Worm (Caenorhabditis elegans) whole organism, L1 larva: ENCODE data around the gene srh-194.

Experiments
- C04F5.9 ChIP-seq: sonication (generic microtip); optimal IDR thresholded peaks from 2 replicates; lab custom pipeline; 2016; ENCODE audit warnings: missing genetic modification characterization, missing compliant biosample characterization
- C34B4.2 ChIP-seq: sonication (generic microtip); optimal IDR thresholded peaks from 2 replicates; lab custom pipeline; 2017; ENCODE audit warnings: mild to moderate bottlenecking, missing genetic modification characterization, missing compliant biosample characterization
- F16B12.6 ChIP-seq: fragments of 150-350 bp; optimal IDR thresholded peaks from 2 replicates; lab custom pipeline; 2014; ENCODE audit warnings: missing biosample characterization, missing genetic modification characterization
- aha-1 ChIP-seq: fragments of 150-350 bp; optimal IDR thresholded peaks from 2 replicates; lab custom pipeline; 2014; ENCODE audit warnings: missing biosample characterization, missing genetic modification characterization
- aly-2 ChIP-seq: fragments of 150-350 bp; optimal IDR thresholded peaks from 2 replicates; lab custom pipeline; 2014; ENCODE audit warnings: missing biosample characterization, missing genetic modification characterization
- ceh-88 ChIP-seq: fragments of 200-800 bp; sonication (Bioruptor generic); IDR thresholded peaks from 2 replicates; pipeline ENCODE4 v1.3.6; 2022; ENCODE audit warnings: missing genetic modification characterization, missing compliant biosample characterization
- ceh-90 ChIP-seq: sonication (generic microtip); optimal IDR thresholded peaks from 2 replicates; lab custom pipeline; 2016; ENCODE audit warnings: missing genetic modification characterization, missing compliant biosample characterization
- dpl-1 ChIP-seq, 3 experiments: fragments of 150-350 bp in 2 of 3; sonication (generic microtip) in 1 of 3; optimal IDR thresholded peaks; 2 replicates each; lab custom pipeline; 2014 to 2017; ENCODE audit warnings: missing biosample characterization in 3 of 3, missing genetic modification characterization in 3 of 3, missing genetic modification reagents in 3 of 3
- dsc-1 ChIP-seq: sonication (generic microtip); optimal IDR thresholded peaks from 2 replicates; lab custom pipeline; 2016; ENCODE audit warnings: mild to moderate bottlenecking, missing genetic modification characterization, missing compliant biosample characterization
- efl-3 ChIP-seq: fragments of 200-800 bp; sonication (Bioruptor generic); optimal IDR thresholded peaks from 2 replicates; lab custom pipeline; 2018; ENCODE audit warnings: mild to moderate bottlenecking, missing genetic modification characterization, missing compliant biosample characterization
- egl-13 ChIP-seq: sonication (generic microtip); optimal IDR thresholded peaks from 2 replicates; lab custom pipeline; 2016; ENCODE audit warnings: missing genotype, missing genetic modification reagents, missing genetic modification characterization, missing compliant biosample characterization
- fkh-10 ChIP-seq: sonication (generic microtip); optimal IDR thresholded peaks from 2 replicates; lab custom pipeline; 2017; ENCODE audit warnings: missing biosample characterization, missing genetic modification reagents, missing genetic modification characterization
- fkh-4 ChIP-seq: sonication (generic microtip); optimal IDR thresholded peaks from 2 replicates; lab custom pipeline; 2016; ENCODE audit warnings: missing compliant biosample characterization, missing genetic modification characterization, borderline replicate concordance
- fkh-8 ChIP-seq: sonication (generic microtip); optimal IDR thresholded peaks from 2 replicates; lab custom pipeline; 2016; ENCODE audit warnings: mild to moderate bottlenecking, missing genetic modification characterization, missing compliant biosample characterization
- fos-1 ChIP-seq: fragments of 150-350 bp; optimal IDR thresholded peaks from 2 replicates; lab custom pipeline; 2014; ENCODE audit warnings: missing biosample characterization, missing genetic modification characterization
- hpl-2 ChIP-seq: fragments of 150-350 bp; optimal IDR thresholded peaks from 2 replicates; lab custom pipeline; 2014; ENCODE audit warnings: missing biosample characterization, missing genetic modification reagents, missing genetic modification characterization
- irx-1 ChIP-seq: sonication (generic microtip); optimal IDR thresholded peaks from 2 replicates; lab custom pipeline; 2016; ENCODE audit warnings: missing genetic modification characterization, missing compliant biosample characterization
- isw-1 ChIP-seq: fragments of 200-800 bp; sonication (Bioruptor generic); IDR thresholded peaks from 2 replicates; pipeline ENCODE4 v1.3.6; 2022; ENCODE audit warnings: missing genetic modification characterization, missing compliant biosample characterization
- jun-1 ChIP-seq: fragments of 150-350 bp; optimal IDR thresholded peaks from 2 replicates; lab custom pipeline; 2014; ENCODE audit warnings: missing biosample characterization, missing genetic modification reagents, missing genetic modification characterization
- lin-15B ChIP-seq: fragments of 150-350 bp; sonication (generic microtip); optimal IDR thresholded peaks from 3 replicates; lab custom pipeline; 2014; ENCODE audit warnings: missing biosample characterization, missing genetic modification characterization
- lin-39 ChIP-seq: fragments of 150-350 bp; optimal IDR thresholded peaks from 2 replicates; lab custom pipeline; 2014; ENCODE audit warnings: missing biosample characterization, missing genetic modification reagents, missing genetic modification characterization
- mab-9 ChIP-seq: fragments of 200-800 bp; sonication (Bioruptor generic); IDR thresholded peaks from 2 replicates; pipeline ENCODE4 v1.3.6; 2022; ENCODE audit warnings: missing genetic modification reagents, missing genetic modification characterization, missing compliant biosample characterization
- mdl-1 ChIP-seq, 2 experiments: fragments of 150-350 bp; optimal IDR thresholded peaks; 2 replicates each; lab custom pipeline; 2014 to 2017; ENCODE audit warnings: missing biosample characterization in 2 of 2, missing genetic modification characterization in 2 of 2, inconsistent platforms in 1 of 2
- nhr-20 ChIP-seq: sonication (generic microtip); optimal IDR thresholded peaks from 2 replicates; lab custom pipeline; 2016; ENCODE audit warnings: mild to moderate bottlenecking, missing genetic modification characterization, missing compliant biosample characterization
- nhr-77 ChIP-seq: fragments of 150-350 bp; optimal IDR thresholded peaks from 2 replicates; lab custom pipeline; 2014; ENCODE audit warnings: missing biosample characterization, missing genetic modification characterization
- nhr-85 ChIP-seq: sonication (generic microtip); peaks from one replicate; lab custom pipeline; 2016; ENCODE audit warnings: missing genetic modification characterization, inconsistent platforms, missing compliant biosample characterization
- nhr-90 ChIP-seq: sonication (generic microtip); optimal IDR thresholded peaks from 2 replicates; lab custom pipeline; 2016; ENCODE audit warnings: mild to moderate bottlenecking, missing genetic modification characterization, missing compliant biosample characterization; ENCODE audit not compliant: poor library complexity
- sox-4 ChIP-seq: sonication (generic microtip); optimal IDR thresholded peaks from 2 replicates; lab custom pipeline; 2016; ENCODE audit warnings: missing genetic modification characterization, missing compliant biosample characterization
- tlp-1 ChIP-seq: fragments of 150-350 bp; optimal IDR thresholded peaks from 2 replicates; lab custom pipeline; 2014; ENCODE audit warnings: missing biosample characterization, missing genetic modification characterization
- unc-30 ChIP-seq: sonication (generic microtip); optimal IDR thresholded peaks from 2 replicates; lab custom pipeline; 2017; ENCODE audit warnings: missing biosample characterization, missing genetic modification characterization
- unc-62 ChIP-seq: fragments of 150-350 bp; optimal IDR thresholded peaks from 2 replicates; lab custom pipeline; 2014; ENCODE audit warnings: missing biosample characterization, missing genetic modification reagents, missing genetic modification characterization
- unc-98 ChIP-seq: fragments of 200-800 bp; sonication (Bioruptor generic); IDR thresholded peaks from 2 replicates; pipeline ENCODE4 v1.3.6; 2022; ENCODE audit warnings: missing genetic modification characterization, missing compliant biosample characterization
- vab-15 ChIP-seq: sonication (generic microtip); optimal IDR thresholded peaks from 2 replicates; lab custom pipeline; 2017; ENCODE audit warnings: missing genotype, mild to moderate bottlenecking, missing genetic modification characterization, missing compliant biosample characterization
- xbp-1 ChIP-seq: sonication (generic microtip); optimal IDR thresholded peaks from 2 replicates; lab custom pipeline; 2016; ENCODE audit warnings: missing genetic modification characterization, missing compliant biosample characterization

The srh-194 gene

DNA sequence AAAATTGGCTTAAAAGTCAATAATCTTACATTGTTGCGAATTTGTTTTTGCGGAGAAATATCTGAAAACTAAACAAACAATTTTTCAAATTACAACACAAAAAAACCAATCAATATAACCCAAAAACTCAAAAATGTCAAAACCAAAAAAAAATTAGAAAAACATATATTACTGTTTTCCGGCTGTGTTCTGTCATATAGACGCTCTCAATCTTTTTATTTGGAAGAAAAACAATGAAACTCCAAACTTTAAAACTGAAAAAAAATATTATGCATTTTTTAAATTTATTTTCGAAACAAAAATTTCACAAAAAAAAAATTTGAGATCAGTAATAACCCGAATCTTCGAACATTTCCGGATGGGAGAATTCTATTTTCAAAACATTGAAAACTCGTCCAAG lies 29.4 kb upstream of the srh-194 start, which contains the start of gene R02D1.2:
TSS of gene R02D1.2 (minus strand) at position 101 of the 400 bp plus-strand sequence.
- no peak for TF ChIP-seq unc-30 (tag; lab: Kevin White, UChicago)
- TF ChIP-seq unc-98 (GFP tag; lab: Robert Waterston, UW) = no peak
- no peak for TF ChIP-seq nhr-90 (tag; lab: Kevin White, UChicago)
- TF ChIP-seq lin-15B (tag; lab: Kevin White, UChicago) = no peak
- TF ChIP-seq hpl-2 (GFP tag; lab: Kevin White, UChicago) = no peak
- no peak for TF ChIP-seq efl-3
- no peak for TF ChIP-seq fkh-8 (tag; lab: Kevin White, UChicago)
- no peak for TF ChIP-seq ceh-88
- TF ChIP-seq jun-1 (tag; lab: Kevin White, UChicago) = no peak
- TF ChIP-seq C04F5.9 = no peak
- TF ChIP-seq nhr-77 (tag; lab: Kevin White, UChicago) = no peak
- no peak for TF ChIP-seq tlp-1 (tag; lab: Kevin White, UChicago)
- no peak for TF ChIP-seq C34B4.2 (tag; lab: Kevin White, UChicago)
- TF ChIP-seq aly-2 (tag; lab: Kevin White, UChicago) = no peak
- no peak for TF ChIP-seq nhr-85

DNA sequence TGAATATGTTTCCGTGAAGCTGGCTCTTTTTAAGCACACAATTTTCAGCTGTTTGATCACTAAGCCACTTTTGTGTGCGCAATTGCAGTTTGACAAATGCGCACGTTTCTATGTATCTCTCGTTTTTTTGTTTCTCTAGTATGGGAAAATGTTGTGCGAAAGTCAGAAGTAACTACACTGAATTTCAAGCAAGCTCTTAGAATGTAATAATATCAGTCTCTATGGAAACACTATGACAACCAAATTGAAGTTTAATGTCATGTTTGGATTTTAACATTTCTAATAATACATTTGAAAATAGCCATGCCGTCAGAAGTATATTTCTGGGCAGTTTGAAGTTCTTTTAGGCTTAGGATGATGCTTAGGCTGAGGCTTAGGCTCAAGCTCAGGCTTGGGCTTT lies 26.5 kb upstream of the srh-194 start, which contains the start of gene ZC132.9:
TSS of gene ZC132.9 (minus strand) at position 101 of the 400 bp plus-strand sequence.
- TF ChIP-seq dpl-1 (GFP tag; optimal IDR thresholded peaks at IDR 0.05; lab: Kevin White, UChicago) (no peak), nhr-20 (tag; lab: Kevin White, UChicago) (peak; percentile 8), fkh-8 (tag; lab: Kevin White, UChicago) (peak; percentile 38)

DNA sequence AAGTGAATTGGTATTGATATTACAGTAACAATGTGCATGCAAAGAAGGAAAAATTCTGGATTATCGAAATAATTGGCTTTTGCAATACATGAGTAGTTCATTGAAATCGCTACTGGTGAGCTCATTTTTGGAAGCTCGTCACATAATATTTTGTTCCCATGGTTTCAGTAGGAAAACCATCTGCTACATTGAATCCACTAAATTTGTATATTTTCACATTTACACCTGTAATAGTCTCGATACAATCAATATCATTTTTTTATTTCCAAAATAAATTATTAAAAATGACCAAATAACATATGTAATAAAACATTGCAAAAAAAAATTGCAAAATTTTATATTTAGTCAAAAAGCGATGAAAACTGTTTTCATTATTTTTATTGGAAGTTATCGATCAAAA lies 21.7 kb upstream of the srh-194 start, which contains the start of gene srh-192:
TSS of gene srh-192 (minus strand) at position 101 of the 400 bp plus-strand sequence.
- TF ChIP-seq sox-4 (tag; lab: Kevin White, UChicago) = no peak

DNA sequence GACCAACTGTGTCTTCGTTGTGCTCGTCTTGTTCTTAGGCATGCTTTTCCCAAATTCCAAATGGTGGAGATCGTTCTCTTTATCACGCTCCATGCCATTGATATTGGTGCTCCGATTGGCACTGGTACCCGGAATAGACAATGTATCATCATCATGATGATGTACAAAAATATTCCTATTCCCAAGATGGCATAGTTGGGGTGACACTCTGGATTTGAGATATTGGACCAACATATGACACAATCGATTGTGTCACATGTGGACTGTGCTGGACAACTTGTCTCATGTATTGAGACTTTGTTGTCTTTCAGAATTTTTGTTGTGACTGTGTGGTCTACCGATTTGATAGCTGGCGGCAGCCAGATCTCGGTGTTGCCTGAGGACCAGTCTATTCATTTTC lies 10.9 kb upstream of the srh-194 start:
- TF ChIP-seq irx-1 = no peak
- no peak for TF ChIP-seq fkh-10 (GFP tag; lab: Kevin White, UChicago)
- TF ChIP-seq dsc-1 (tag; lab: Kevin White, UChicago) = no peak
- no peak for TF ChIP-seq mab-9 (GFP tag; lab: Robert Waterston, UW)

DNA sequence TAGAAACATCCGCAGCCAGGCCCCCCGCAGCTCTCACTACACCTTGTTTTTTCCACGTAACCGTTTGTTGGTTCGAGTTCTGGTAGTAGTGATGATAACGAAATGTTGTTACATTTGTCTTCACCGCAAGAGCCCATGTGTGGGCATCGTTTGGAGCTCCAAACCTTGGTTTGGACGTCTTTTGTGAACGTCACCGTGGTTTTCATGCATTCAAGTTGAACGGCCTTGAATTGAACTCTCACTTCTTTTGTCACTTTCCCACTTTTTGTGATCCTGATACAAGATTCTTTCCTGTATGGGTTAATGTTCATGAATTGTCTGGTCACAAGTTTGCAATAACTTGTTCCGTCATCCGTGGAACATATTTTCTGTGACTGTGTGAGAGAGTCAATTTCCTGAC lies 10.5 kb upstream of the srh-194 start:
- TF ChIP-seq egl-13 (tag; lab: Kevin White, UChicago) (no peak), xbp-1 (no peak), fos-1 (tag; lab: Kevin White, UChicago) (no peak), ceh-88 (no peak), nhr-90 (tag; lab: Kevin White, UChicago) (no peak), nhr-77 (tag; lab: Kevin White, UChicago) (no peak), isw-1 (no peak)

DNA sequence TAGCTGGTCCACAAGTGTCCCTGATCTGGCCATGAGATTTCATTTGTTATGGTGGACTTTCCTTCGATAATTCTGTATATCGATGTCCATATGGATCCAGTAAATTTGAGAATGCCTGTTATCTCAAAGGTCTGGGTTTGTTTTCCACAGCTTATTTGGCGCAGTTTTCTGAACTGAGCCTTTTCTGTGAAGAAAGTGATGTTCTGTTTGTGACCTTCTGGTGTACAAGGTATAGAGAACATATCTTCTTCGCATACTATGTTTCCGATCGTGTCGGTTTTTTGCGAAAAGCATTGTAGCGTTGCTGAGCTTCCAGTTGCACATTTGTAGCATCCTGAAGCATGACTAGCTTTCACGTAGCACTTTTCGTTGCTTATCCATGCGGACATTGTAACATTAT lies 9.5 kb upstream of the srh-194 start:
- no peak for TF ChIP-seq vab-15 (tag; lab: Kevin White, UChicago)
- TF ChIP-seq fkh-8 (tag; lab: Kevin White, UChicago) = no peak
- no peak for TF ChIP-seq ceh-90 (tag; lab: Kevin White, UChicago)
- no peak for TF ChIP-seq mab-9 (GFP tag; lab: Robert Waterston, UW)
- no peak for TF ChIP-seq aha-1 (tag; lab: Kevin White, UChicago)
- TF ChIP-seq efl-3 = no peak
- TF ChIP-seq mdl-1 (tag; optimal IDR thresholded peaks at IDR 0.05; lab: Kevin White, UChicago) = no peak
- no peak for TF ChIP-seq nhr-85
- TF ChIP-seq tlp-1 (tag; lab: Kevin White, UChicago) = no peak
- TF ChIP-seq C34B4.2 (tag; lab: Kevin White, UChicago) = no peak

DNA sequence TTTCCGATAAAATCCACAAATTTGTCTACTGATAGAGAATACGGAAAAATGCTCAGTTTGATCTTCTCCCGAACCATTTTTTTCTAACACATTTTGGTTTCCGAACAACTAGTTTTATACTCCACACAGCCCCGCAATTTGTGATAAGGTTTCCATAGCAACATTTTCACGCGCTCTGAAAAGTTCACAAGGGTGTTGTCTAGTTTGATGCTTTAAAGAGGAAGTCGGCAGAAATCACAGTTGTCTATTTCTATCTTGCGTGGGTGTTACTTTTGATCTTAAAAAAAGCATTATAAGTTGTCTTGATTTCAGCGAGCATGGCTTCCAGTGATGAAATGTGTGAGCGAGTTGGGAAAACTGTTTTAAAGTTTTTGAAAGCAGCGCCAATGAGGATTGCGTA lies 6.4 kb upstream of the srh-194 start, which contains the start of gene ZC132.3:
TSS of gene ZC132.3 (minus strand) at position 101 of the 400 bp plus-strand sequence.
- TF ChIP-seq fkh-4 (no peak), egl-13 (tag; lab: Kevin White, UChicago) (no peak), F16B12.6 (tag; lab: Kevin White, UChicago) (no peak), mdl-1 (tag; optimal IDR thresholded peaks at IDR 0.05; lab: Kevin White, UChicago) (no peak), unc-62 (GFP tag; lab: Kevin White, UChicago) (no peak), lin-39 (no peak), xbp-1 (no peak), vab-15 (tag; lab: Kevin White, UChicago) (no peak)
- TF ChIP-seq, all 84 proteins: peak for 0
